Fruit fly (Drosophila melanogaster): ENCODE data around the gene CG17264.

The CG17264 gene

dm6 chr2L:3004601-3005000, 13.7 kb upstream of the CG17264 start:
- no peak for TF ChIP-seq CG17801 (GFP tag; optimal IDR thresholded peaks at IDR 0.05; ENCODE audit: partially characterized antibody)

- no peak for TF ChIP-seq CG17801 (GFP tag; optimal IDR thresholded peaks at IDR 0.05; ENCODE audit: partially characterized antibody)
Observed at dm6 chr2L:3005483-3005882, 12.8 kb upstream of the CG17264 start.

dm6 chr2L:3006194-3006593, 12.1 kb upstream of the CG17264 start:
- TF ChIP-seq CG17801 (GFP tag; optimal IDR thresholded peaks at IDR 0.05; ENCODE audit: partially characterized antibody) = no peak

- TF ChIP-seq CG17801 (GFP tag; optimal IDR thresholded peaks at IDR 0.05; ENCODE audit: partially characterized antibody) = no peak
Observed at dm6 chr2L:3006925-3007426, 11.3 kb upstream of the CG17264 start.

dm6 chr2L:3009438-3009837, 8.9 kb upstream of the CG17264 start:
- TF ChIP-seq CG17801 (GFP tag; optimal IDR thresholded peaks at IDR 0.05; ENCODE audit: partially characterized antibody) = no peak

- TF ChIP-seq CG17801 (GFP tag; optimal IDR thresholded peaks at IDR 0.05; ENCODE audit: partially characterized antibody) = no peak
Observed at dm6 chr2L:3011484-3011883, 6.8 kb upstream of the CG17264 start.

dm6 chr2L:3012780-3013179, 5.5 kb upstream of the CG17264 start:
- no peak for TF ChIP-seq CG17801 (GFP tag; optimal IDR thresholded peaks at IDR 0.05; ENCODE audit: partially characterized antibody)

- peak; percentile 38 for TF ChIP-seq CG17801 (GFP tag; optimal IDR thresholded peaks at IDR 0.05; ENCODE audit: partially characterized antibody)
Observed at dm6 chr2L:3022986-3023385, 4.7 kb downstream of the CG17264 start, which contains the start of the genes alpha4GT1 and Prp40. Gene alpha4GT1, minus strand, starts transcription at chr2L:3023141. Gene Prp40, plus strand, starts transcription at chr2L:3023226.

- peak; percentile 15 for TF ChIP-seq CG17801 (GFP tag; optimal IDR thresholded peaks at IDR 0.05; ENCODE audit: partially characterized antibody)
Observed at dm6 chr2L:3029012-3029411, 10.7 kb downstream of the CG17264 start, which contains the start of the genes Sf3b2 and CG17219. Gene Sf3b2, minus strand, starts transcription at chr2L:3029168. Gene CG17219, plus strand, starts transcription at chr2L:3029253.

- TF ChIP-seq CG17801 (GFP tag; optimal IDR thresholded peaks at IDR 0.05; ENCODE audit: partially characterized antibody) = peak; percentile 3
Observed at dm6 chr2L:3030350-3030749, 12.0 kb downstream of the CG17264 start, which contains the start of gene GABPI. Gene GABPI, plus strand, starts transcription at chr2L:3030539.

dm6 chr2L:3034969-3035368, 16.7 kb downstream of the CG17264 start, which contains the start of gene CG17258:
Gene CG17258, minus strand, starts transcription at chr2L:3035348.
- TF ChIP-seq CG17801 (GFP tag; optimal IDR thresholded peaks at IDR 0.05; ENCODE audit: partially characterized antibody) = no peak

- TF ChIP-seq CG17801 (GFP tag; optimal IDR thresholded peaks at IDR 0.05; ENCODE audit: partially characterized antibody) = peak; percentile 92
Observed at dm6 chr2L:3037153-3037579, 18.9 kb downstream of the CG17264 start, which contains the start of the genes CG17260 and SerRS. Gene CG17260, plus strand, starts transcription at chr2L:3037230. Gene SerRS, minus strand, starts transcription at chr2L:3037403.

dm6 chr2L:3039774-3040173, 21.5 kb downstream of the CG17264 start, which contains the start of the genes cnir and CG17221:
Gene cnir, minus strand, starts transcription at chr2L:3039812.
Gene CG17221, plus strand, starts transcription at chr2L:3039976.
- peak; percentile 71 for TF ChIP-seq CG17801 (GFP tag; optimal IDR thresholded peaks at IDR 0.05; ENCODE audit: partially characterized antibody)

- peak; percentile 17 for TF ChIP-seq CG17801 (GFP tag; optimal IDR thresholded peaks at IDR 0.05; ENCODE audit: partially characterized antibody)
Observed at dm6 chr2L:3041918-3042615, 23.8 kb downstream of the CG17264 start, which contains the start of gene CG17261. Gene CG17261, plus strand, starts transcription at chr2L:3042551.

dm6 chr2L:3043647-3044046, 25.3 kb downstream of the CG17264 start, which contains the start of gene FASN2:
Gene FASN2, plus strand, starts transcription at chr2L:3043947.
- TF ChIP-seq CG17801 (GFP tag; optimal IDR thresholded peaks at IDR 0.05; ENCODE audit: partially characterized antibody) = no peak

All from ovary, adult (tissue).